Worm (Caenorhabditis elegans): ENCODE measurements around the gene abu-11.
A peak's percentile ranks its signal among the peaks of the same experiment; 100 is the strongest.

The abu-11 gene

DNA sequence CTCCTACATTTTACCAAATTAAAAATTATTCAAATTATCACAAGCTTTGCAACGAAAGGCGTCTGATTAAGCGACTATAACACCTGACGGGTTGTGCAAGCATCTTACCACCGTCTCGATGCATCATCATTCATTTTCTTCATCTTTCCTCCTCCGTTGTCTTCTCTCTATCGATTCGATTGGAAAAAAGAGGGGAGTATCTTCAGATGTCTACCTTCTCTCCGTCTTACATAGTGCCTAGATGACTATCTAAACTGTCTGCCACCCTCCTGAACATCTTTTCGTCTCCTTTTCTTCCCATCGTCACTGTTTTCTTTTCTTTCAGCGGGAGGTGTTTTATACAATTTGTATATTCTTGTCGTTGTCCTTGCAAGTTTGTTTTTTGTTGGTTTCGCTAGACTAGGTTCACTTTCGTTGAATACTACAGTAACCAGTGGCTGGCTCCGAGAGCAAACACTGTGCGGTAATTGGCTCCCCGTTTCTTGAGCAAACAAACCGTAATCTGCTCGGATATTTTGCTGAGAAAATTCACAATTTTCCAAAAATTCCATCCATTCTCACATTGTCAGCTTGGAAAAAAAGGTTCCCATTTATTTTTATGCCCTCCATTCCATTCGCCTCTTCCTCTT, 35.0 kb downstream of the abu-11 start (continued):
- no peak for TF ChIP-seq lin-39 (tag; optimal IDR thresholded peaks at IDR 0.05)
- TF ChIP-seq ZK337.2 (GFP tag; IDR thresholded peaks at IDR 0.05) = no peak
- no peak for TF ChIP-seq nhr-42 (GFP tag; IDR thresholded peaks at IDR 0.05)
- no peak for TF ChIP-seq daf-8 (GFP tag; IDR thresholded peaks at IDR 0.05)
- no peak for TF ChIP-seq mxl-2 (GFP tag; conservative IDR thresholded peaks at IDR 0.05)
- TF ChIP-seq hlh-11 (tag; optimal IDR thresholded peaks at IDR 0.05) = peak; percentile 64
- no peak for TF ChIP-seq php-3 (GFP tag; IDR thresholded peaks at IDR 0.05)
- no peak for TF ChIP-seq mxl-3 (GFP tag; optimal IDR thresholded peaks at IDR 0.05)
- TF ChIP-seq ceh-28 (tag; optimal IDR thresholded peaks at IDR 0.05) = peak; percentile 26
- TF ChIP-seq madf-9 (GFP tag; conservative IDR thresholded peaks at IDR 0.05) = no peak
- no peak for TF ChIP-seq lin-13 (GFP tag; optimal IDR thresholded peaks at IDR 0.05)
- 0 out of 2 replicates have a peak, but pooled peaks have one; percentile 20 for TF ChIP-seq pha-4 (GFP tag; IDR thresholded peaks at IDR 0.05)
- peak; percentile 29 for TF ChIP-seq pha-4 (tag; optimal IDR thresholded peaks at IDR 0.05)
- peak; percentile 56 for TF ChIP-seq nhr-28 (tag; optimal IDR thresholded peaks at IDR 0.05)

DNA sequence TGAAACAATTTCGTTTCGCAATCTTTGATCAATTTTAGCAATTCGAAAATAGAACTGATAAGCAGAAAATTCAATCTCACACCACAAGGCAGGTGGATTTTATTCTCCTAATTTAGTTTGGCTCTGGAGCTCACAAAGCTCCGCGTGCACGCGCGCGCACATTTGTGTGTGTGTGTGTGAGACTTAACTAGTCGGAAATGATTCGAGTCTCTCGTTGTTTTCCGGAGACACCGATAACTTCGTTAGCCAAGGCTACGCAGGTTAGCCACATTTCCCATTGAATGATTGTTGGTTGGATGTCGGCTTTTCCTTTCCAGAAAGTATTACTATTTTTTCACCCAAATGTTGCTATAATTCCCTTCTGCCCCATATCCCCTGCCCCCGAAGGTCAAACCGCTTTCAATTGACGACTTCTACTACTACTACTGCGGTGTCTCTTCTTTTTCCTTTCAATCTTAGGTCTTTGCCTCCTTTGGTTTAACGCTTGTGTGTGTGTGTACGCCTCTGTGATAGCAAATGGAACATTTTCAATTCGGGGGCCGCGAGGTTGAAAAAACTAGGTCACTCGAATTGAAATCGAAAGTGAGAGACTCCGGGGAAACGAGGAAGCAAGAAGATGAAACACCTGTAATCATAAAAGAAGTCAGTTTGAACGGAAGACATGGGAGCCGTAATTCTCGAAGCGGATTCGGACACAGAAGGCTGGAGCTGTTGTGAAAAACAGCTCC, 36.2 kb downstream of the abu-11 start:
- TF ChIP-seq nhr-76 (tag; optimal IDR thresholded peaks at IDR 0.05) (no peak), nhr-41 (GFP tag; IDR thresholded peaks at IDR 0.05) (no peak), nhr-111 (GFP tag; optimal IDR thresholded peaks at IDR 0.05) (no peak), ztf-11 (tag; optimal IDR thresholded peaks at IDR 0.05) (no peak), dmd-9 (GFP tag; IDR thresholded peaks at IDR 0.05) (no peak), mes-2 (tag; optimal IDR thresholded peaks at IDR 0.05; ENCODE audit: poor library complexity, severe bottlenecking) (peak; percentile 29), nhr-10 (tag; optimal IDR thresholded peaks at IDR 0.05) (no peak), zip-11 (GFP tag; IDR thresholded peaks at IDR 0.05) (no peak), pqm-1 (tag; optimal IDR thresholded peaks at IDR 0.05) (no peak), aha-1 (tag) (peak; percentile 57), lin-39 (tag; optimal IDR thresholded peaks at IDR 0.05) (no peak), daf-16 (GFP tag; optimal IDR thresholded peaks at IDR 0.05) (no peak), daf-16 (tag; optimal IDR thresholded peaks at IDR 0.05) (peak; percentile 4), tra-1 (GFP tag; IDR thresholded peaks at IDR 0.05) (0 out of 2 replicates have a peak, but pooled peaks have one; percentile 7), mxl-2 (GFP tag; conservative IDR thresholded peaks at IDR 0.05) (0 out of 2 replicates have a peak, but pooled peaks have one; percentile 22), hlh-11 (tag; optimal IDR thresholded peaks at IDR 0.05) (peak; percentile 2), unc-62 (GFP tag; optimal IDR thresholded peaks at IDR 0.05 in 1 of 2) (peak in 1 of 2 experiments; percentile 95), unc-62 (tag; optimal IDR thresholded peaks at IDR 0.05) (no peak)

DNA sequence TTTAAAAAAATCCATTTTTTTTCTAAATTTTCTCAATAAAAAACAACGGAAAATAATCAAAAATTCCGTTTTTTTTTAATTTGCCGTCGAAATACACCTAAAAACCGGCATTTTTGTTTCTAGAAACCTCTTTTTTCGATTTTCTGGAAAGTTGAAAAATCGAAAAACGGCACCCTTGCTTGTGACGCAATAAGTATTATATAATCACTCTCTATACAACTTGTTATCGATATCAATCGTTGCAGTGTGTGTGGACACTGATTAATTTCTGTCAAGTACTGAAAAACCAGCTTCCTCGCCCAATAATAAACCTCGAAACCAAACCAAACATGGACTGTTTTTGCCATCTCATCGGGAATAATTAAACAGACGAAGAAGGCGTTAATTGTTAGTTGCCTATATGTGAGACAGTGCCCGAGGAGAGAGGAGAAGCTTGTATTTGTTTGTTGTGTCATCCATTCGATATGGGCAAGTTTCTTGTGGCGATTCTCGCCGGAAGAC, 37.3 kb downstream of the abu-11 start:
- TF ChIP-seq lsy-2 (tag; optimal IDR thresholded peaks at IDR 0.05) (no peak), rbr-2 (tag; optimal IDR thresholded peaks at IDR 0.05) (no peak), nhr-25 (tag; optimal IDR thresholded peaks at IDR 0.05; ENCODE audit: borderline replicate concordance, insufficient read depth) (no peak), F37D6.2 (tag; optimal IDR thresholded peaks at IDR 0.05) (no peak), dve-1 (tag; optimal IDR thresholded peaks at IDR 0.05; ENCODE audit: insufficient read depth) (no peak), spr-1 (tag; optimal IDR thresholded peaks at IDR 0.05) (no peak), aha-1 (tag) (peak; percentile 59), lin-1 (GFP tag; IDR thresholded peaks at IDR 0.05) (no peak), F49E8.2 (tag; optimal IDR thresholded peaks at IDR 0.05; ENCODE audit: borderline replicate concordance) (no peak), F44E2.7 (GFP tag; IDR thresholded peaks at IDR 0.05) (no peak), daf-16 (GFP tag; optimal IDR thresholded peaks at IDR 0.05) (no peak), daf-16 (tag; optimal IDR thresholded peaks at IDR 0.05) (peak; percentile 7), mep-1 (tag; optimal IDR thresholded peaks at IDR 0.05) (no peak), mes-2 (tag; optimal IDR thresholded peaks at IDR 0.05; ENCODE audit: poor library complexity, severe bottlenecking) (no peak), hlh-11 (tag; optimal IDR thresholded peaks at IDR 0.05) (peak; percentile 12), nhr-11 (tag; optimal IDR thresholded peaks at IDR 0.05) (no peak), dmd-8 (GFP tag; IDR thresholded peaks at IDR 0.05) (no peak), F10B5.3 (tag; optimal IDR thresholded peaks at IDR 0.05) (no peak), Y5F2A.4 (GFP tag; optimal IDR thresholded peaks at IDR 0.05) (no peak), nhr-77 (tag; optimal IDR thresholded peaks at IDR 0.05) (no peak), madf-5 (GFP tag; IDR thresholded peaks at IDR 0.05) (no peak)

Measured in whole organism, L4 larva.